Fruit fly (Drosophila melanogaster) whole organism, pupa: ENCODE results near the gene PolA1.
A peak's percentile ranks its signal among the peaks of the same experiment; 100 is the strongest.

Experiments used
- CG10348 ChIP-seq: fragments of 200-800 bp; sonication (Bioruptor generic); IDR thresholded peaks from 2 replicates; pipeline ENCODE4 v1.3.6; 2022; ENCODE audit warnings: missing biosample characterization, missing genetic modification characterization
- CG12605 ChIP-seq: fragments of 200-800 bp; sonication (Bioruptor generic); IDR thresholded peaks from 2 replicates; pipeline ENCODE4 v1.3.6; 2022; ENCODE audit warnings: missing biosample characterization, missing genetic modification characterization
- CG13204 ChIP-seq: fragments of 200-800 bp; sonication (Bioruptor generic); optimal IDR thresholded peaks from 2 replicates; lab custom pipeline; 2018; ENCODE audit warnings: missing biosample characterization, mild to moderate bottlenecking, missing genetic modification characterization, moderate library complexity
- CG14655 ChIP-seq: fragments of 200-800 bp; sonication (Bioruptor generic); optimal IDR thresholded peaks from 3 replicates; lab custom pipeline; 2017; ENCODE audit warnings: mild to moderate bottlenecking, missing biosample characterization, missing genetic modification reagents, missing genetic modification characterization
- CG15710 ChIP-seq: fragments of 200-800 bp; sonication (Bioruptor generic); optimal IDR thresholded peaks from 2 replicates; lab custom pipeline; 2018; ENCODE audit warnings: missing biosample characterization, mild to moderate bottlenecking, missing genetic modification characterization, moderate library complexity
- CG17806 ChIP-seq: fragments of 200-800 bp; sonication (Bioruptor generic); optimal IDR thresholded peaks from 2 replicates; lab custom pipeline; 2018; ENCODE audit warnings: missing biosample characterization, mild to moderate bottlenecking, missing genetic modification characterization, moderate library complexity
- CG32121 ChIP-seq: fragments of 200-800 bp; sonication (Bioruptor generic); IDR thresholded peaks from 2 replicates; pipeline ENCODE4 v1.3.6; 2022; ENCODE audit warnings: missing biosample characterization, missing genetic modification characterization
- CG34367 ChIP-seq: fragments of 200-800 bp; sonication (Bioruptor generic); optimal IDR thresholded peaks from 2 replicates; lab custom pipeline; 2018; ENCODE audit warnings: missing biosample characterization, mild to moderate bottlenecking, missing genetic modification characterization
- CG4496 ChIP-seq: fragments of 200-800 bp; sonication (Bioruptor generic); IDR thresholded peaks from 3 replicates; pipeline ENCODE4 v1.3.6; 2022; ENCODE audit warnings: missing biosample characterization, missing genetic modification characterization
- CG8159 ChIP-seq: fragments of 200-800 bp; sonication (Bioruptor generic); optimal IDR thresholded peaks from 3 replicates; lab custom pipeline; 2018; ENCODE audit warnings: missing biosample characterization, mild to moderate bottlenecking, missing genetic modification characterization, moderate library complexity
- CG8301 ChIP-seq: fragments of 200-800 bp; sonication (Bioruptor generic); optimal IDR thresholded peaks from 2 replicates; lab custom pipeline; 2018; ENCODE audit warnings: missing biosample characterization, mild to moderate bottlenecking, missing genetic modification characterization
- CG9948 ChIP-seq: fragments of 200-800 bp; sonication (Bioruptor generic); optimal IDR thresholded peaks from 2 replicates; lab custom pipeline; 2018; ENCODE audit warnings: missing biosample characterization, mild to moderate bottlenecking, missing genetic modification characterization, moderate library complexity
- D1 ChIP-seq: fragments of 200-800 bp; sonication (Bioruptor generic); optimal IDR thresholded peaks from 2 replicates; lab custom pipeline; 2018; ENCODE audit warnings: missing biosample characterization, mild to moderate bottlenecking, missing genetic modification characterization, moderate library complexity
- EcR ChIP-seq: fragments of 200-800 bp; sonication (Bioruptor generic); optimal IDR thresholded peaks from 3 replicates; lab custom pipeline; 2019; ENCODE audit warnings: missing biosample characterization, missing genetic modification characterization, mild to moderate bottlenecking, moderate library complexity, missing genetic modification reagents
- Ets98B ChIP-seq: fragments of 200-800 bp; sonication (Bioruptor generic); IDR thresholded peaks from 2 replicates; pipeline ENCODE4 v1.3.6; 2022; ENCODE audit warnings: missing biosample characterization, missing genetic modification characterization
- Pif1A ChIP-seq: fragments of 200-800 bp; sonication (Bioruptor generic); optimal IDR thresholded peaks from 3 replicates; lab custom pipeline; 2016; ENCODE audit warnings: missing biosample characterization, missing genetic modification characterization
- Pif1B ChIP-seq: fragments of 200-800 bp; sonication (Bioruptor generic); optimal IDR thresholded peaks from 3 replicates; lab custom pipeline; 2016; ENCODE audit warnings: missing biosample characterization, missing genetic modification characterization
- Snoo ChIP-seq: fragments of 200-800 bp; sonication (Bioruptor generic); optimal IDR thresholded peaks from 3 replicates; lab custom pipeline; 2017; ENCODE audit warnings: missing biosample characterization, mild to moderate bottlenecking, missing genetic modification characterization, inconsistent platforms
- fd96Ca ChIP-seq: fragments of 200-800 bp; sonication (Bioruptor generic); IDR thresholded peaks from 3 replicates; pipeline ENCODE4 v1.3.6; 2022; ENCODE audit warnings: missing biosample characterization, missing genetic modification characterization
- gl ChIP-seq: fragments of 200-800 bp; sonication (Bioruptor generic); optimal IDR thresholded peaks from 2 replicates; lab custom pipeline; 2018; ENCODE audit warnings: missing biosample characterization, mild to moderate bottlenecking, missing genetic modification characterization
- rn ChIP-seq: fragments of 200-800 bp; sonication (Bioruptor generic); IDR thresholded peaks from 2 replicates; pipeline ENCODE4 v1.3.6; 2022; ENCODE audit warnings: missing biosample characterization, missing genetic modification characterization

Gene PolA1

dm6 chr3R:21662501-21663007, 9.0 kb downstream of the PolA1 start, which contains the start of gene Archease:
Gene Archease (minus strand): TSS chr3R:21662972.
- TF ChIP-seq CG4496 (GFP tag; lab: Robert Waterston, UW) (peak; percentile 68), fd96Ca (no peak), CG9948 (tag; lab: Kevin White, UChicago) (peak; percentile 50), CG15710 (tag; lab: Kevin White, UChicago) (peak; percentile 59), CG8301 (tag; lab: Kevin White, UChicago) (no peak), CG14655 (GFP tag; lab: Kevin White, UChicago) (no peak), CG34367 (tag; lab: Kevin White, UChicago) (peak; percentile 6), CG32121 (GFP tag; lab: Robert Waterston, UW) (peak; percentile 64; the same call in 1 of the 2 replicates), Snoo (tag; lab: Kevin White, UChicago) (peak; percentile 65), CG13204 (no peak), CG17806 (tag; lab: Kevin White, UChicago) (peak; percentile 65), Pif1A (GFP tag; lab: Kevin White, UChicago) (no peak), gl (tag; lab: Kevin White, UChicago) (peak; percentile 26), Ets98B (peak; percentile 81), EcR (GFP tag; lab: Kevin White, UChicago) (peak; percentile 18), rn (GFP tag; lab: Robert Waterston, UW) (no peak), CG10348 (GFP tag; lab: Robert Waterston, UW) (no peak), D1 (tag; lab: Kevin White, UChicago) (no peak), CG8159 (tag; lab: Kevin White, UChicago) (no peak), Pif1B (GFP tag; lab: Kevin White, UChicago) (no peak), CG12605 (GFP tag; lab: Robert Waterston, UW) (peak; percentile 77; the same call in 1 of the 2 replicates)

- TF ChIP-seq Snoo (tag; lab: Kevin White, UChicago) (no peak), CG14655 (GFP tag; lab: Kevin White, UChicago) (no peak), EcR (GFP tag; lab: Kevin White, UChicago) (peak; percentile 23), Pif1A (GFP tag; lab: Kevin White, UChicago) (no peak), CG32121 (GFP tag; lab: Robert Waterston, UW) (0 out of 2 replicates have a peak, but pooled peaks have one; percentile 10), CG4496 (GFP tag; lab: Robert Waterston, UW) (peak; percentile 10; the same call in 1 of the 3 replicates), CG13204 (peak; percentile 3), CG12605 (GFP tag; lab: Robert Waterston, UW) (peak; percentile 7; the same call in 1 of the 2 replicates), CG8301 (tag; lab: Kevin White, UChicago) (no peak)
These were observed 10.9 kb downstream of the PolA1 start, which contains the start of gene E2f1 for dm6 chr3R:21660659-21661126. Gene E2f1 (minus strand): TSS chr3R:21660871.

dm6 chr3R:21660054-21660453, 11.5 kb downstream of the PolA1 start:
- no peak for TF ChIP-seq CG9948 (tag; lab: Kevin White, UChicago)
- TF ChIP-seq CG17806 (tag; lab: Kevin White, UChicago) = no peak
- no peak for TF ChIP-seq CG12605 (GFP tag; lab: Robert Waterston, UW)
- TF ChIP-seq CG13204 = peak; percentile 5
- no peak for TF ChIP-seq Snoo (tag; lab: Kevin White, UChicago)
- TF ChIP-seq Pif1A (GFP tag; lab: Kevin White, UChicago) = no peak
- no peak for TF ChIP-seq EcR (GFP tag; lab: Kevin White, UChicago)

dm6 chr3R:21658752-21659468, 12.6 kb downstream of the PolA1 start:
- TF ChIP-seq EcR (GFP tag; lab: Kevin White, UChicago) = peak; percentile 45
- no peak for TF ChIP-seq CG15710 (tag; lab: Kevin White, UChicago)

dm6 chr3R:21658281-21658680, 13.3 kb downstream of the PolA1 start:
- TF ChIP-seq CG14655 (GFP tag; lab: Kevin White, UChicago) = no peak
- TF ChIP-seq EcR (GFP tag; lab: Kevin White, UChicago) = peak; percentile 83
- peak; percentile 18 for TF ChIP-seq CG13204

dm6 chr3R:21657489-21658018, 14.0 kb downstream of the PolA1 start:
- TF ChIP-seq CG9948 (tag; lab: Kevin White, UChicago) = no peak
